Worm (Caenorhabditis elegans) whole organism, L4 larva: Measurements from ENCODE around the gene W04G3.5.

ENCODE experiments used
- R02D3.7 ChIP-seq: fragments of 150-350 bp; sonication (generic microtip); optimal IDR thresholded peaks from 3 replicates; lab custom pipeline; 2014; ENCODE audit warnings: missing biosample characterization, missing genetic modification characterization
- aha-1 ChIP-seq: fragments of 150-350 bp; peaks from one replicate; lab custom pipeline; 2014; ENCODE audit warnings: missing biosample characterization, missing genetic modification characterization
- duxl-1 ChIP-seq: sonication (generic microtip); optimal IDR thresholded peaks from 2 replicates; lab custom pipeline; 2016; ENCODE audit warnings: mild to moderate bottlenecking, missing genetic modification characterization, moderate library complexity, missing compliant biosample characterization; ENCODE audit not compliant: poor library complexity
- dve-1 ChIP-seq: sonication (generic microtip); optimal IDR thresholded peaks from 2 replicates; lab custom pipeline; 2017; ENCODE audit warnings: antibody characterized with exemption, mild to moderate bottlenecking, missing genetic modification characterization, missing compliant biosample characterization; ENCODE audit not compliant: insufficient read depth
- fkh-10 ChIP-seq: fragments of 150-350 bp; optimal IDR thresholded peaks from 2 replicates; lab custom pipeline; 2014; ENCODE audit warnings: missing biosample characterization, missing genetic modification reagents, missing genetic modification characterization
- hlh-30 ChIP-seq: sonication (generic microtip); optimal IDR thresholded peaks from 2 replicates; lab custom pipeline; 2017; ENCODE audit warnings: antibody characterized with exemption, mild to moderate bottlenecking, missing genetic modification characterization, missing compliant biosample characterization; ENCODE audit not compliant: insufficient read depth
- lin-29 ChIP-seq: fragments of 200-800 bp; sonication (Bioruptor generic); IDR thresholded peaks from 2 replicates; pipeline ENCODE4 v1.3.6; 2022; ENCODE audit warnings: missing genetic modification reagents, missing genetic modification characterization, missing compliant biosample characterization
- skn-1 ChIP-seq: fragments of 150-350 bp; optimal IDR thresholded peaks from 2 replicates; lab custom pipeline; 2014; ENCODE audit warnings: missing biosample characterization, missing genetic modification characterization
- snpc-4 ChIP-seq: fragments of 150-350 bp; optimal IDR thresholded peaks from 2 replicates; lab custom pipeline; 2014; ENCODE audit warnings: missing biosample characterization, missing genetic modification characterization
- tra-1 ChIP-seq: fragments of 200-800 bp; sonication (Bioruptor generic); IDR thresholded peaks from 2 replicates; pipeline ENCODE4 v1.3.6; 2022; ENCODE audit warnings: missing genetic modification reagents, missing genetic modification characterization, missing compliant biosample characterization
- unc-62 ChIP-seq, 3 experiments: fragments of 150-350 bp in 1 of 3; sonication (generic microtip); optimal IDR thresholded peaks in 2 of 3; peaks in 1 of 3; 1 replicate in 1 of 3; 2 replicates in 2 of 3; lab custom pipeline; 2014 to 2017; ENCODE audit warnings: missing biosample characterization in 3 of 3, missing genetic modification characterization in 3 of 3, missing genetic modification reagents in 3 of 3, missing genotype in 1 of 3
- zfp-2 ChIP-seq: sonication (generic microtip); optimal IDR thresholded peaks from 2 replicates; lab custom pipeline; 2016; ENCODE audit warnings: mild to moderate bottlenecking, missing genetic modification characterization, missing compliant biosample characterization
- ztf-11 ChIP-seq: fragments of 150-350 bp; optimal IDR thresholded peaks from 2 replicates; lab custom pipeline; 2014; ENCODE audit warnings: missing biosample characterization, missing genetic modification characterization

DNA sequence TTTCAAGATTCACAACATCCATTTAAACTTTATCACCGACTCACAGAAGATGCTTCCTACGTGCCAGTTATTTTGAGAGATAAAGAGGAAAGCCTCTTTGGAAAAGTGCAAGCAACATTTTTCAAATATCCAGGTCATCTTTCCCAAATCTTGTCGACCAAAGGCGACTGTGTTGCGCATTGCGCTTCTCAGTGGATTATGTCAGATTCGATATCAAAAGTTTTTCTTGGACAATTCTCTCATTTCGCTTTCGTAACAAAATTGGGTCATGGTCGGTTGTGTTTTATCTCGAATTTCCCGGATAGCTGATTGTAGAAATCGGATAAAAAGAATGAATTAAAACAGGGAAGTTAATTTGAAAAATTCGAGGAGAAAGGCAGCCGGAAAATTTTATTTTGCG lies 6.2 kb upstream of the W04G3.5 start:
- no peak for TF ChIP-seq duxl-1
- no peak for TF ChIP-seq snpc-4 (tag; lab: Kevin White, UChicago)
- no peak for TF ChIP-seq skn-1 (tag; lab: Kevin White, UChicago)
- no peak for TF ChIP-seq tra-1 (GFP tag; lab: Robert Waterston, UW)
- TF ChIP-seq unc-62 (GFP tag; optimal IDR thresholded peaks at IDR 0.05 in 1 of 2; lab: Kevin White, UChicago): no peak
- TF ChIP-seq unc-62 (tag; optimal IDR thresholded peaks at IDR 0.05; lab: Kevin White, UChicago): no peak
- no peak for TF ChIP-seq fkh-10 (GFP tag; lab: Kevin White, UChicago)
- TF ChIP-seq ztf-11 (tag; lab: Kevin White, UChicago): no peak
- no peak for TF ChIP-seq dve-1 (tag; lab: Kevin White, UChicago)
- TF ChIP-seq aha-1 (tag; lab: Kevin White, UChicago): no peak
- no peak for TF ChIP-seq hlh-30
- TF ChIP-seq lin-29 (GFP tag; lab: Robert Waterston, UW): no peak
- TF ChIP-seq zfp-2: no peak
- no peak for TF ChIP-seq R02D3.7
